Worm (Caenorhabditis elegans) whole organism, mixed stage, embryonic: ENCODE measurements around the gene abcf-1.

ENCODE experiments used
- blmp-1 ChIP-seq: fragments of 150-350 bp; optimal IDR thresholded peaks from 2 replicates; lab custom pipeline; 2014; ENCODE audit warnings: missing biosample characterization, missing genetic modification characterization
- flh-1 ChIP-seq: fragments of 200-800 bp; sonication (Bioruptor generic); optimal IDR thresholded peaks from 2 replicates; lab custom pipeline; 2018; ENCODE audit warnings: mild to moderate bottlenecking, missing genetic modification characterization, moderate library complexity, missing compliant biosample characterization
- lin-32 ChIP-seq: fragments of 200-800 bp; sonication (Bioruptor generic); optimal IDR thresholded peaks from 2 replicates; lab custom pipeline; 2018; ENCODE audit warnings: mild to moderate bottlenecking, missing genetic modification characterization, missing compliant biosample characterization
- mab-5 ChIP-seq: fragments of 150-350 bp; optimal IDR thresholded peaks from 2 replicates; lab custom pipeline; 2014; ENCODE audit warnings: missing biosample characterization, missing genetic modification characterization
- nhr-28 ChIP-seq: fragments of 150-350 bp; optimal IDR thresholded peaks from 2 replicates; lab custom pipeline; 2014; ENCODE audit warnings: missing biosample characterization, missing genetic modification characterization
- nhr-76 ChIP-seq: sonication (generic microtip); optimal IDR thresholded peaks from 2 replicates; lab custom pipeline; 2017; ENCODE audit warnings: missing biosample characterization, missing genetic modification characterization

ce11 chrV:12763291-12763995 lies at the start of gene abcf-1, which contains the start of gene scc-3:
- TF ChIP-seq blmp-1 (tag; lab: Kevin White, UChicago) (no peak), nhr-76 (no peak), nhr-28 (tag; lab: Kevin White, UChicago) (no peak), flh-1 (GFP tag; lab: Kevin White, UChicago) (no peak), lin-32 (GFP tag; lab: Kevin White, UChicago) (no peak), mab-5 (tag; lab: Kevin White, UChicago) (no peak)
